Fruit fly (Drosophila melanogaster) whole organism, adult: ENCODE results near the gene IFT46.

Experiments
- CG11617 ChIP-seq: fragments of 200-800 bp; sonication (Bioruptor generic); optimal IDR thresholded peaks from 2 replicates; lab custom pipeline; 2017; ENCODE audit warnings: mild to moderate bottlenecking, missing biosample characterization, missing genetic modification reagents, missing genetic modification characterization
- CG12768 ChIP-seq: fragments of 200-800 bp; sonication (Bioruptor generic); optimal IDR thresholded peaks from 2 replicates; lab custom pipeline; 2017; ENCODE audit warnings: missing biosample characterization, missing genetic modification characterization, mild to moderate bottlenecking, moderate library complexity, missing genetic modification reagents
- CG14711 ChIP-seq: fragments of 200-800 bp; sonication (Bioruptor generic); optimal IDR thresholded peaks from 2 replicates; lab custom pipeline; 2018; ENCODE audit warnings: missing biosample characterization, mild to moderate bottlenecking, missing genetic modification characterization, moderate library complexity
- CG1620 ChIP-seq: fragments of 200-800 bp; sonication (Bioruptor generic); optimal IDR thresholded peaks from 2 replicates; lab custom pipeline; 2016; ENCODE audit warnings: missing biosample characterization, missing genetic modification characterization
- CG33017 ChIP-seq: fragments of 200-800 bp; sonication (Bioruptor generic); optimal IDR thresholded peaks from 2 replicates; lab custom pipeline; 2018; ENCODE audit warnings: missing biosample characterization, mild to moderate bottlenecking, missing genetic modification characterization, moderate library complexity
- CG5204 ChIP-seq: fragments of 200-800 bp; sonication (Bioruptor generic); optimal IDR thresholded peaks from 2 replicates; lab custom pipeline; 2016; ENCODE audit warnings: missing biosample characterization, missing genetic modification characterization
- CG7045 ChIP-seq: fragments of 200-800 bp; sonication (Bioruptor generic); optimal IDR thresholded peaks from 2 replicates; lab custom pipeline; 2017; ENCODE audit warnings: missing biosample characterization, mild to moderate bottlenecking, missing genetic modification characterization
- CG7101 ChIP-seq: fragments of 200-800 bp; sonication (Bioruptor generic); optimal IDR thresholded peaks from 2 replicates; lab custom pipeline; 2018; ENCODE audit warnings: missing biosample characterization, mild to moderate bottlenecking, missing genetic modification characterization, moderate library complexity
- Clk ChIP-seq: fragments of 200-800 bp; sonication (Bioruptor generic); optimal IDR thresholded peaks from 2 replicates; lab custom pipeline; 2017; ENCODE audit warnings: missing biosample characterization, missing genetic modification characterization
- Crg-1 ChIP-seq: fragments of 200-800 bp; sonication (Bioruptor generic); optimal IDR thresholded peaks from 2 replicates; lab custom pipeline; 2016; ENCODE audit warnings: missing biosample characterization, missing genetic modification characterization
- Hr96 ChIP-seq: fragments of 200-800 bp; sonication (Bioruptor generic); optimal IDR thresholded peaks from 2 replicates; lab custom pipeline; 2016; ENCODE audit warnings: missing biosample characterization, missing genetic modification characterization
- Mnt ChIP-seq: fragments of 200-800 bp; sonication (Bioruptor generic); optimal IDR thresholded peaks from 2 replicates; lab custom pipeline; 2016; ENCODE audit warnings: missing biosample characterization, mild to moderate bottlenecking, missing genetic modification characterization
- bab1 ChIP-seq: fragments of 200-800 bp; sonication (Bioruptor generic); optimal IDR thresholded peaks from 3 replicates; lab custom pipeline; 2019; ENCODE audit warnings: missing biosample characterization, mild to moderate bottlenecking, missing genetic modification characterization, moderate library complexity
- cic ChIP-seq: fragments of 200-800 bp; sonication (Bioruptor generic); optimal IDR thresholded peaks from 2 replicates; lab custom pipeline; 2017; ENCODE audit warnings: missing biosample characterization, mild to moderate bottlenecking, missing genetic modification characterization, moderate library complexity
- cnc ChIP-seq, 2 experiments: fragments of >200 bp; optimal IDR thresholded peaks; 2 replicates each; lab custom pipeline; 2017
- kay ChIP-seq: fragments of 200-800 bp; sonication (Bioruptor generic); peaks from one replicate; lab custom pipeline; 2016; ENCODE audit warnings: missing biosample characterization, missing genetic modification characterization, borderline replicate concordance
- ovo ChIP-seq: fragments of 200-800 bp; sonication (Bioruptor generic); optimal IDR thresholded peaks from 2 replicates; lab custom pipeline; 2016; ENCODE audit warnings: missing biosample characterization, missing genetic modification characterization
- pad ChIP-seq: fragments of 200-800 bp; sonication (Bioruptor generic); optimal IDR thresholded peaks from 3 replicates; lab custom pipeline; 2017; ENCODE audit warnings: missing biosample characterization, missing genetic modification characterization, mild to moderate bottlenecking, moderate library complexity, missing genetic modification reagents
- tj ChIP-seq: fragments of 200-800 bp; sonication (Bioruptor generic); optimal IDR thresholded peaks from 3 replicates; lab custom pipeline; 2017; ENCODE audit warnings: missing biosample characterization, mild to moderate bottlenecking, missing genetic modification characterization, moderate library complexity
- toe ChIP-seq: fragments of 200-800 bp; sonication (Bioruptor generic); optimal IDR thresholded peaks from 2 replicates; lab custom pipeline; 2016; ENCODE audit warnings: missing biosample characterization, missing genetic modification characterization

The IFT46 gene

DNA sequence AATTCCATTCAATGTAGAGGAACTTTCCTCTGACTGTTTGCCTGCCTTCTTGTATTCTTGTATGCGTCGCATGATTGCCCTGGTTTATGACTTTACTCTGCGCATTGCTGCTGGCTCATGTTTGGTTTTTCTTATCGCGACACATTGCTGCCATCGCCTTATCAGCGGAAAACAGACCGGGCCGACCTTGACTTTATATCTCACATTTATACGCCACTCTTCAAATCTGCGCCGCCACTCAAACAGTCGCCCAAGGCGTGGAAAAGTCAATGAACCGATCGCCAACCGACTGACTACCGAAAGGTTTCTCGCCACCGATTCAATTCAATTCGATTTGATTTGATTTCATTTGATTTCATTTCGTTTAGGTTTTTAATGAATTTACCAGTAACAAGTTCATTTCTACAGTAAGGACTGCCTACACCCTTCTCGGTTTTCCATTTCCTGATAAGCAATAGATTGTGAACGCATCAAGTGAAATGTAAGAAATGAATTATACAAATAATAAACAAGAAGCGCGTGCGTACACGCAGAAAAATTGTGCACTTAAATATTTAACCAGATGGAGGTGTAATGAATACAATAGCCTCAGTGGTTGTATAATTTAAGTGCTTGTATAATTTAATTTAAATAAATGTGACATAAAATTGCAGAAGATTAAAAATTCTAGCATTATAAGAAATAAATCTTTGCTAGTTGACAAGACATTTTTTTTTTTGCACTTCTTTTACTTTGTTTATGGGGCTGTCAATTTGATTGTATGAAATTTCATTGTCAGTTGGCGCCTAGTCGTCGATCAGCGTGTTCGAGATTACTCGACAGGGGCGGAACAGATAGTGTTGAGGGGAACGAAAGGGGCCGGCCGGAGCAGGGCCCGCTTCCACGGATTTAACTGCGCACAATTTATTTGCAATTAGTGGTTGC lies 49.4 kb downstream of the IFT46 start:
- TF ChIP-seq kay (GFP tag; lab: Kevin White, UChicago) (peak; percentile 56), ovo (no peak), CG14711 (tag; lab: Kevin White, UChicago) (no peak), cic (GFP tag; lab: Kevin White, UChicago) (peak; percentile 54), bab1 (GFP tag; lab: Kevin White, UChicago) (no peak), Hr96 (GFP tag; lab: Kevin White, UChicago) (peak; percentile 6), CG1620 (GFP tag; lab: Kevin White, UChicago) (no peak), CG11617 (GFP tag; lab: Kevin White, UChicago) (peak; percentile 27), Clk (no peak), CG7101 (peak; percentile 6), cnc (optimal IDR thresholded peaks at IDR 0.05; lab: Kevin White, UChicago) (no peak), Mnt (GFP tag; lab: Kevin White, UChicago) (peak; percentile 48), CG5204 (peak; percentile 6), CG33017 (tag; lab: Kevin White, UChicago) (no peak), tj (peak; percentile 5)

DNA sequence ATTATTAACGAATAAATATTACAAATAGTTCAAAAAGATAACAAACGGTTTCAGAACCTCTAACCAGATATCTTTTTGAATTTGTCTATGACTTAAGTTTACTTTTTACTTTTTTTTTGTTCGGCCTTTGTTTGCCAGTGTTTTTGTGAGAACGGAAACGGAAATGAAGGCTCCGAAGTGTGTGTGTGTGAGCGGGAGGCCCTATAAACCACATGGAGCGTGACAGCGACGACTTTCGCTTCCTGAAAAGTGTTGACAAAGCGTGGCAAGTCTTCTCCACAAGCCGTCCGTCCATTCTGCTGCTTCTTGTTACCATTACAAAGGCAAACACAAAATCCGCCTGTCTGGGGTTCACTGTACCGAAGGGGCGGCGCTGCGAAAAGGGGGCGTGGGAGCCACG lies 51.5 kb downstream of the IFT46 start:
- TF ChIP-seq CG7101, result no peak
- TF ChIP-seq pad, result no peak
- no peak for TF ChIP-seq Crg-1
- no peak for TF ChIP-seq ovo
- TF ChIP-seq tj, result no peak
- no peak for TF ChIP-seq CG1620 (GFP tag; lab: Kevin White, UChicago)
- TF ChIP-seq CG7045 (GFP tag; lab: Kevin White, UChicago), result no peak
- no peak for TF ChIP-seq CG14711 (tag; lab: Kevin White, UChicago)
- TF ChIP-seq toe, result no peak
- no peak for TF ChIP-seq CG33017 (tag; lab: Kevin White, UChicago)
- no peak for TF ChIP-seq bab1 (GFP tag; lab: Kevin White, UChicago)
- TF ChIP-seq kay (GFP tag; lab: Kevin White, UChicago), result no peak
- no peak for TF ChIP-seq CG12768 (GFP tag; lab: Kevin White, UChicago)
